Fruit fly (Drosophila melanogaster) whole organism, prepupa: ENCODE results near the gene CG17996.

ENCODE experiments used
- CG10631 ChIP-seq: fragments of 200-800 bp; sonication (Bioruptor generic); optimal IDR thresholded peaks from 2 replicates; lab custom pipeline; 2016; ENCODE audit warnings: missing biosample characterization, missing genetic modification characterization
- CG10669 ChIP-seq: fragments of 200-800 bp; sonication (Bioruptor generic); optimal IDR thresholded peaks from 3 replicates; lab custom pipeline; 2018; ENCODE audit warnings: missing biosample characterization, mild to moderate bottlenecking, missing genetic modification characterization, moderate library complexity
- CG11294 ChIP-seq: fragments of 200-800 bp; sonication (Bioruptor generic); IDR thresholded peaks from 2 replicates; pipeline ENCODE4 v1.3.6; 2022; ENCODE audit warnings: missing biosample characterization, missing genetic modification characterization
- CG11902 ChIP-seq: fragments of 200-800 bp; sonication (Bioruptor generic); optimal IDR thresholded peaks from 3 replicates; lab custom pipeline; 2016; ENCODE audit warnings: missing biosample characterization, missing genetic modification characterization
- CG15336 ChIP-seq: fragments of 200-800 bp; sonication (Bioruptor generic); IDR thresholded peaks from 2 replicates; pipeline ENCODE4 v1.3.6; 2022; ENCODE audit warnings: missing biosample characterization, missing genetic modification characterization
- CG1621 ChIP-seq: fragments of 200-800 bp; sonication (Bioruptor generic); optimal IDR thresholded peaks from 3 replicates; lab custom pipeline; 2018; ENCODE audit warnings: missing biosample characterization, mild to moderate bottlenecking, missing genetic modification characterization
- CG3032 ChIP-seq: fragments of 200-800 bp; optimal IDR thresholded peaks from 2 replicates; lab custom pipeline; 2019; ENCODE audit warnings: missing biosample characterization, mild to moderate bottlenecking, missing genetic modification characterization, moderate library complexity
- CG31627 ChIP-seq: fragments of 200-800 bp; sonication (Bioruptor generic); optimal IDR thresholded peaks from 3 replicates; lab custom pipeline; 2016; ENCODE audit warnings: missing biosample characterization, missing genetic modification characterization
- CG32006 ChIP-seq: fragments of 200-800 bp; sonication (Bioruptor generic); optimal IDR thresholded peaks from 3 replicates; lab custom pipeline; 2017; ENCODE audit warnings: missing biosample characterization, mild to moderate bottlenecking, missing genetic modification characterization
- CG34406 ChIP-seq: fragments of 200-800 bp; sonication (Bioruptor generic); optimal IDR thresholded peaks from 3 replicates; lab custom pipeline; 2016; ENCODE audit warnings: missing biosample characterization, missing genetic modification characterization
- CG3919 ChIP-seq: fragments of 200-800 bp; sonication (Bioruptor generic); optimal IDR thresholded peaks from 3 replicates; lab custom pipeline; 2016; ENCODE audit warnings: missing biosample characterization, missing genetic modification characterization
- CG4318 ChIP-seq: fragments of 200-800 bp; sonication (Bioruptor generic); optimal IDR thresholded peaks from 3 replicates; lab custom pipeline; 2017; ENCODE audit warnings: missing biosample characterization, mild to moderate bottlenecking, missing genetic modification characterization
- CG6163 ChIP-seq: fragments of 200-800 bp; sonication (Bioruptor generic); IDR thresholded peaks from 3 replicates; pipeline ENCODE4 v1.3.6; 2022; ENCODE audit warnings: missing biosample characterization, missing genetic modification characterization
- CG6276 ChIP-seq: fragments of 200-800 bp; sonication (Bioruptor generic); optimal IDR thresholded peaks from 2 replicates; lab custom pipeline; 2017; ENCODE audit warnings: missing biosample characterization, mild to moderate bottlenecking, missing genetic modification characterization
- CG6808 ChIP-seq: fragments of 200-800 bp; sonication (Bioruptor generic); optimal IDR thresholded peaks from 3 replicates; lab custom pipeline; 2017; ENCODE audit warnings: missing biosample characterization, missing genetic modification characterization, mild to moderate bottlenecking, moderate library complexity, missing genetic modification reagents
- CG6854 ChIP-seq: fragments of 200-800 bp; sonication (Bioruptor generic); optimal IDR thresholded peaks from 2 replicates; lab custom pipeline; 2017; ENCODE audit warnings: missing biosample characterization, mild to moderate bottlenecking, missing genetic modification characterization
- CG7368 ChIP-seq: fragments of 200-800 bp; sonication (Bioruptor generic); optimal IDR thresholded peaks from 3 replicates; lab custom pipeline; 2016; ENCODE audit warnings: missing biosample characterization, missing genetic modification characterization
- CG8319 ChIP-seq: fragments of 200-800 bp; sonication (Bioruptor generic); optimal IDR thresholded peaks from 3 replicates; lab custom pipeline; 2016; ENCODE audit warnings: missing biosample characterization, missing genetic modification characterization
- CG8632 ChIP-seq: fragments of 200-800 bp; sonication (Bioruptor generic); optimal IDR thresholded peaks from 3 replicates; lab custom pipeline; 2016; ENCODE audit warnings: missing biosample characterization, missing genetic modification characterization
- Eip75B ChIP-seq: fragments of 200-800 bp; sonication (Bioruptor generic); optimal IDR thresholded peaks from 3 replicates; lab custom pipeline; 2016; ENCODE audit warnings: missing biosample characterization, missing genetic modification characterization
- Eip78C ChIP-seq: fragments of 200-800 bp; sonication (Bioruptor generic); peaks from one replicate; lab custom pipeline; 2016; ENCODE audit warnings: missing biosample characterization, missing genetic modification characterization
- Eip93F ChIP-seq: fragments of 200-800 bp; sonication (Bioruptor generic); optimal IDR thresholded peaks from 2 replicates; lab custom pipeline; 2016; ENCODE audit warnings: missing biosample characterization, mild to moderate bottlenecking, missing genetic modification characterization
- Ets96B ChIP-seq: fragments of 200-800 bp; optimal IDR thresholded peaks from 2 replicates; lab custom pipeline; 2019; ENCODE audit warnings: missing biosample characterization, mild to moderate bottlenecking, missing genetic modification characterization, moderate library complexity
- Gug ChIP-seq: fragments of 200-800 bp; sonication (Bioruptor generic); IDR thresholded peaks from 2 replicates; pipeline ENCODE4 v1.3.6; 2022; ENCODE audit warnings: missing biosample characterization, missing genetic modification characterization
- Hr38 ChIP-seq: sonication (Bioruptor generic); optimal IDR thresholded peaks from 2 replicates; lab custom pipeline; 2016; ENCODE audit warnings: missing biosample characterization, missing genetic modification characterization
- Hr4 ChIP-seq: fragments of 200-800 bp; sonication (Bioruptor generic); optimal IDR thresholded peaks from 3 replicates; lab custom pipeline; 2016; ENCODE audit warnings: missing biosample characterization, missing genetic modification characterization
- OdsH ChIP-seq: fragments of 200-800 bp; sonication (Bioruptor generic); optimal IDR thresholded peaks from 3 replicates; lab custom pipeline; 2016; ENCODE audit warnings: missing biosample characterization, missing genetic modification characterization
- Smox ChIP-seq: fragments of 200-800 bp; sonication (Bioruptor generic); optimal IDR thresholded peaks from 3 replicates; lab custom pipeline; 2016; ENCODE audit warnings: missing biosample characterization, missing genetic modification characterization
- Sox102F ChIP-seq: fragments of 200-800 bp; sonication (Bioruptor generic); optimal IDR thresholded peaks from 2 replicates; lab custom pipeline; 2016; ENCODE audit warnings: missing biosample characterization, mild to moderate bottlenecking, missing genetic modification characterization
- Sox14 ChIP-seq: fragments of 200-800 bp; sonication (Bioruptor generic); optimal IDR thresholded peaks from 3 replicates; lab custom pipeline; 2016; ENCODE audit warnings: missing biosample characterization, missing genetic modification characterization
- achi ChIP-seq: fragments of 200-800 bp; sonication (Bioruptor generic); optimal IDR thresholded peaks from 3 replicates; lab custom pipeline; 2016; ENCODE audit warnings: missing biosample characterization, missing genetic modification characterization
- acj6 ChIP-seq: fragments of 200-800 bp; sonication (Bioruptor generic); optimal IDR thresholded peaks from 3 replicates; lab custom pipeline; 2016; ENCODE audit warnings: missing biosample characterization, missing genetic modification characterization
- dac ChIP-seq: fragments of 200-800 bp; sonication (Bioruptor generic); optimal IDR thresholded peaks from 2 replicates; lab custom pipeline; 2017; ENCODE audit warnings: missing biosample characterization, mild to moderate bottlenecking, missing genetic modification characterization
- dsx ChIP-seq: fragments of 200-800 bp; optimal IDR thresholded peaks from 3 replicates; lab custom pipeline; 2019; ENCODE audit warnings: missing biosample characterization, mild to moderate bottlenecking, missing genetic modification characterization, moderate library complexity; ENCODE audit not compliant: poor library complexity, severe bottlenecking
- eg ChIP-seq: fragments of 200-800 bp; sonication (Bioruptor generic); IDR thresholded peaks from 3 replicates; pipeline ENCODE4 v1.3.6; 2022; ENCODE audit warnings: missing biosample characterization, missing genetic modification characterization
- esn ChIP-seq: fragments of 200-800 bp; sonication (Bioruptor generic); optimal IDR thresholded peaks from 2 replicates; lab custom pipeline; 2016; ENCODE audit warnings: missing biosample characterization, mild to moderate bottlenecking, missing genetic modification characterization, moderate library complexity
- fd59A ChIP-seq: fragments of 200-800 bp; sonication (Bioruptor generic); optimal IDR thresholded peaks from 2 replicates; lab custom pipeline; 2017; ENCODE audit warnings: missing biosample characterization, mild to moderate bottlenecking, missing genetic modification characterization, missing genetic modification reagents
- fd85E ChIP-seq: fragments of 200-800 bp; sonication (Bioruptor generic); optimal IDR thresholded peaks from 3 replicates; lab custom pipeline; 2016; ENCODE audit warnings: missing biosample characterization, missing genetic modification characterization
- fkh ChIP-seq: fragments of 200-800 bp; sonication (Bioruptor generic); optimal IDR thresholded peaks from 3 replicates; lab custom pipeline; 2017; ENCODE audit warnings: missing biosample characterization, mild to moderate bottlenecking, missing genetic modification characterization, moderate library complexity
- pdm3 ChIP-seq: fragments of 200-800 bp; sonication (Bioruptor generic); optimal IDR thresholded peaks from 3 replicates; lab custom pipeline; 2016; ENCODE audit warnings: missing biosample characterization, missing genetic modification characterization
- salr ChIP-seq, 2 experiments: fragments of 200-800 bp; sonication (Bioruptor generic); optimal IDR thresholded peaks; 3 replicates each; lab custom pipeline; 2016 to 2018; ENCODE audit warnings: missing biosample characterization in 2 of 2, missing genetic modification characterization in 2 of 2, mild to moderate bottlenecking in 1 of 2
- spab ChIP-seq: fragments of 200-800 bp; sonication (Bioruptor generic); optimal IDR thresholded peaks from 2 replicates; lab custom pipeline; 2017; ENCODE audit warnings: missing biosample characterization, mild to moderate bottlenecking, missing genetic modification characterization, missing genetic modification reagents
- ss ChIP-seq, 2 experiments: fragments of 200-800 bp; sonication (Bioruptor generic); optimal IDR thresholded peaks; 2 replicates in 1 of 2; 3 replicates in 1 of 2; lab custom pipeline; 2017 to 2018; ENCODE audit warnings: mild to moderate bottlenecking in 2 of 2, missing biosample characterization in 2 of 2, missing genetic modification characterization in 2 of 2, moderate library complexity in 1 of 2
- svp ChIP-seq: fragments of 200-800 bp; sonication (Bioruptor generic); peaks from one replicate; lab custom pipeline; 2016; ENCODE audit warnings: missing biosample characterization, missing genetic modification characterization
- vri ChIP-seq: fragments of 200-800 bp; sonication (Bioruptor generic); optimal IDR thresholded peaks from 3 replicates; lab custom pipeline; 2016; ENCODE audit warnings: missing biosample characterization, mild to moderate bottlenecking, missing genetic modification characterization

CG17996 gene

DNA sequence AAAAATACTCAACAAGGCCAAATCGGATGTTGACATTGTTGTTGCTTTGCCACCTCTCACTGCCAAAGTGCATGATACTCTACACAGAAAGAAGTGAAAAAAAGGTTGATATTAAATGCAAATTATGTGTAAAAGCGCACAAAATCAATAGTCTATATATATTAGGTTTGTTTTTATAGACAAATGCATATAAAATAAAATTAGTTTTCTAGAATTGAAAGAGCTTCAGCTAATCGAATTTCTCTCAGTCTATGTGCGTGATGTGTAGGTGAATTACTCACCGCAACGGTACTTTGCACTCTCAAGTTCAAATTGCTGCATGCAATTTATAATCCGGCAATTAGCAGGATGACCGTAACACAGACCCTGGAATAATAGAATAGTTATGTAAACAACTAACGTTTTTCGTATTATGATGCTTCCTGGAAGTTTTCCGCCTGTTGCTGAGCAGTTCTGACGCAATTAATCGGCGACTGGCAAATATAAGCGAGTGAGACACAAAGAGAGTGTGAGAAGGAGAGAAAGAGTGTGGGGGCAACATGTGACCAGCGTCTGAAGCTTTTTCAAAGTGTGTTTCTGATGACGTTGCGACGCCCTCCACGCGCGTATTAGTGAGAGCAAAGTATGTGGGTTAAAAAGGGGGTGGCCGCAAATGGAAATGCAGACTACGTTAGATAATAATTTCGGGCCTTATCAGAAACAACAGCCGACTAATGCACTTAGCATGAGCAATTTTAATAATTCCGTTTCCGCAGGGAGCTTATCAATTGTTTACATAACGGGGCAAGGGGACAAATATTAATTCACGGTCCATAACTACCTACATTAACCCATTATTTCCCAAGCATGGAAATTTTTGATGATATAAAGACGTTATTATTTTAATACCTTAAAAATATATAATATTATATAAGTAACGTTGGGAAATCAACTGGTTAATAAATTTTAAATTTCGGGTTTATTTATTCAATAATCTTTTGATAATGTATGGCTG lies 9.8 kb downstream of the CG17996 start (continued):
- TF ChIP-seq CG10631 (GFP tag; lab: Kevin White, UChicago): peak; percentile 97
- peak; percentile 99 for TF ChIP-seq svp (GFP tag; lab: Kevin White, UChicago)
- peak; percentile 96 for TF ChIP-seq acj6
- TF ChIP-seq eg (GFP tag; lab: Robert Waterston, UW): peak; percentile 97
- TF ChIP-seq ss (GFP tag; optimal IDR thresholded peaks at IDR 0.05; lab: Kevin White, UChicago): peak; percentile 95 to 96
- TF ChIP-seq CG7368 (GFP tag; lab: Kevin White, UChicago): peak; percentile 96
- TF ChIP-seq Smox (GFP tag; lab: Kevin White, UChicago): peak; percentile 96
- TF ChIP-seq CG3032 (tag; lab: Kevin White, UChicago): peak; percentile 94
- TF ChIP-seq spab (GFP tag; lab: Kevin White, UChicago): peak; percentile 92
- TF ChIP-seq Hr4 (GFP tag; lab: Kevin White, UChicago): peak; percentile 97
- TF ChIP-seq CG32006 (GFP tag; lab: Kevin White, UChicago): peak; percentile 95
- TF ChIP-seq pdm3 (GFP tag; lab: Kevin White, UChicago): peak; percentile 96
- TF ChIP-seq CG6808 (GFP tag; lab: Kevin White, UChicago): peak; percentile 91
- peak; percentile 89 for TF ChIP-seq fd59A
- TF ChIP-seq fd85E: peak; percentile 84
- peak; percentile 71 for TF ChIP-seq dac (GFP tag; lab: Kevin White, UChicago)
- TF ChIP-seq CG6163 (GFP tag; lab: Robert Waterston, UW): peak; percentile 97
- peak; percentile 94 for TF ChIP-seq CG11902 (GFP tag; lab: Kevin White, UChicago)
- peak; percentile 98 for TF ChIP-seq CG3919 (GFP tag; lab: Kevin White, UChicago)
- TF ChIP-seq CG10669 (GFP tag; lab: Kevin White, UChicago): peak; percentile 95
- peak; percentile 81 to 96 for TF ChIP-seq salr (GFP tag; optimal IDR thresholded peaks at IDR 0.05; lab: Kevin White, UChicago)
- TF ChIP-seq Eip93F (GFP tag; lab: Kevin White, UChicago): peak; percentile 95
- no peak for TF ChIP-seq CG4318 (GFP tag; lab: Kevin White, UChicago)
- TF ChIP-seq vri: peak; percentile 98
- TF ChIP-seq CG31627 (GFP tag; lab: Kevin White, UChicago): peak; percentile 95
- TF ChIP-seq CG15336 (GFP tag; lab: Robert Waterston, UW): peak; percentile 97
- TF ChIP-seq CG1621 (tag; lab: Kevin White, UChicago): peak; percentile 87
- TF ChIP-seq CG6276: peak; percentile 86
- peak; percentile 93 for TF ChIP-seq Sox14 (GFP tag; lab: Kevin White, UChicago)
- no peak for TF ChIP-seq Hr38 (GFP tag; lab: Kevin White, UChicago)
- peak; percentile 98 for TF ChIP-seq esn (GFP tag; lab: Kevin White, UChicago)

DNA sequence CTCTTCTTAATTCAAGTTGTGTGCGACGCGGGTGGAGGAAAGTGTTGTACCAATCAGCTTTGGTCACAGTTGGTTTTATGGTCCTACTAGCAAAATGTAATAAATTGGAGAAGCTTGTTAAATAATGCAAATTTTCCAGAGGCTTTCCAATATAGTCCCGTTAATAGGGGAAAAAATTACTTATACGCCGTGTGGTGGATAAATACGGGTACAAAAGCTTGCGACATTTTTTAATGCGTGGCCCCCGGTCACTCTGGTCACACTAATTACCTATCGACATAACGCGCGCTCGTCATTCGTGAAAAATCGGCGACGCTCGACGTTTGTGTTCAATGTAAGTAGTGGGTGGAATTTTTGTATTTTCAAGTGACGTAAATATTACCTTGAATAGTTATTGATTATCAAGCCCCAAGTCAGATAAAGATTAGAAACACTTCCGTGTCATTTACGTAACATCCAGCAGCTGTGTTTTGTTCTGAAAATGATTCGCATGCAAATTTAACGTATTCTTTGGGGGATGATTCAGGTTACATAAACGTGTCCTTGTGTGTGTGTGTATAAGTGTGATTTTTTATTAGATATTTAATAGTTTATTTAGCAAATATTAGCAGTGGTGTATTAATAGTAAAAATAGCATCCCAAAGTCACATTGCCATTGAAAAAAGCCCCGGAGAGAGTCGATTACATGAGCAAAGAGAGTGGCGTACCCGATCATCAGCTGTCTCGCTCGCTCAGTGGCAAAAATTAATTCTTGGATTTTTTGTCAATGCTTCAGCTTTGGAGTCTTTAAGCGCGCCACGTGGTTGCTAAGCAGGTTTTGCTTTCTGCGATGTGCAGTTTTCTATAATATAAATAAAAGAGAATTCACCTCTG lies 11.0 kb downstream of the CG17996 start, which contains the start of gene Cyt-c-p:
Gene Cyt-c-p, plus strand, starts transcription at position 290 of the 873 bp plus-strand sequence.
- TF ChIP-seq OdsH (GFP tag; lab: Kevin White, UChicago) (no peak), CG10669 (GFP tag; lab: Kevin White, UChicago) (no peak), CG4318 (GFP tag; lab: Kevin White, UChicago) (no peak), Gug (GFP tag; lab: Robert Waterston, UW) (no peak), CG6163 (GFP tag; lab: Robert Waterston, UW) (no peak), CG7368 (GFP tag; lab: Kevin White, UChicago) (no peak), CG6854 (GFP tag; lab: Kevin White, UChicago) (peak; percentile 1), CG11294 (no peak), fkh (GFP tag; lab: Kevin White, UChicago) (peak; percentile 35), dsx (GFP tag; lab: Kevin White, UChicago) (peak; percentile 8), CG34406 (GFP tag; lab: Kevin White, UChicago) (no peak), vri (peak; percentile 75), esn (GFP tag; lab: Kevin White, UChicago) (peak; percentile 21), CG1621 (tag; lab: Kevin White, UChicago) (peak; percentile 0), achi (GFP tag; lab: Kevin White, UChicago) (no peak), Ets96B (tag; lab: Kevin White, UChicago) (no peak), CG10631 (GFP tag; lab: Kevin White, UChicago) (no peak), Eip78C (GFP tag; lab: Kevin White, UChicago) (peak; percentile 84), Eip75B (GFP tag; lab: Kevin White, UChicago) (peak; percentile 11), Sox14 (GFP tag; lab: Kevin White, UChicago) (peak; percentile 17), Sox102F (GFP tag; lab: Kevin White, UChicago) (no peak), fd85E (no peak), CG8632 (no peak), CG8319 (GFP tag; lab: Kevin White, UChicago) (no peak)
